ENCODE assay signal across 2 worm cellular contexts in the genomic region with DNA sequence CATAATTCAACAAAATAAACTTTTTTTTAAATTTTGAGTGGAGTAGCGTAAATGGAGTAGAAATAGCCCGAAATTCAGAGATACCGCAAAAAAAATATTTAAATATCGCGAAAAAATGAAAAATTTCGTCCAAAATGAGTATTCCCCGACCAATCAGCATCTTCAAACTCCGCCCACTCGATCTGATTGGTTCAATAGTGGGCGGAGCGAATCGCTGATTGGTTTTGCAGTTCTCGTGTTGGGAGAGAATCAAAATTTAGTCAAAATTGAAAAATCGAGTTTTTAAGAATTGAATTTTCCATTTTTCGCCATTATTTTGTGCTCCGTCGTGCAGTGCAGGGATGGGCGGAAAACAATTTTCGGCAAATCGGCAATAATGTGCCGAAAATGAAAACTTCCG.
TF ChIP-seq lines count a peak whose summit lies in the region.

No protein-coding gene starts in this region.

TF ChIP-seq in whole organism, L3 larva, 47 proteins besides CTCF, POLR2A, EP300 and RAD21:
- TF ChIP-seq nhr-11 (tag; optimal IDR thresholded peaks at IDR 0.05; lab: Kevin White, UChicago) (no peak), ztf-11 (tag; optimal IDR thresholded peaks at IDR 0.05; lab: Kevin White, UChicago) (no peak), nfya-1 (tag; optimal IDR thresholded peaks at IDR 0.05; lab: Kevin White, UChicago; ENCODE audit: insufficient read depth) (peak; percentile 96)

TF ChIP-seq in whole organism, late embryonic, 69 proteins besides CTCF, POLR2A, EP300 and RAD21:
- TF ChIP-seq ceh-14 (tag; optimal IDR thresholded peaks at IDR 0.05; lab: Kevin White, UChicago): no peak
- TF ChIP-seq nfya-1 (tag; optimal IDR thresholded peaks at IDR 0.05; lab: Kevin White, UChicago): peak; percentile 92

Comparison
In these comparisons a context has a peak if more than half of its experiments do, and no peak if none do; other contexts are left out.
1. Of the 9 proteins assayed by ChIP-seq in both whole organism, late embryonic and whole organism, L3 larva: peak only in whole organism, late embryonic: none; only in whole organism, L3 larva: none; in both: nfya-1; in neither: 8.